Fruit fly (Drosophila melanogaster): ENCODE measurements around the gene Kap3.

DNA sequence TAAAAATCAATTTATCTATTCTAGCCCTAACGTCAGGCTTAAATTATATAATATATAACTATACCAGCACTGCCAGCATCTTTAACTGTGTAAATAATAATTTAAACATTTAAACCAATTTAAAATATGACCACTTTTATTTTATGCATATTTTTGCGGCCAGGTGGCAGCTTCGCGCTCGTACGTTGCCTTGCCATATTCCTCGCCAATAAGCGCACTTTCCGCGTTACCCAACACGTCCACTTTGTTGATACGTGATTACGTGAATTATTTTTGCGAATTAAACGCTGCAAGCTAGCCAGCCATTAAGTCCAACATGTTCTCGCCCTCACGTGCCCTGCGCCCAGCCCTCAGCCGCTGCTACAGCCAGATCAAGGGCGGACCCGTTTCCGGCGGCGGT, 9.9 kb upstream of the Kap3 start, which contains the start of gene NdufV3:
- TF ChIP-seq h (optimal IDR thresholded peaks at IDR 0.05) = no peak
- no peak for TF ChIP-seq psq (optimal IDR thresholded peaks at IDR 0.05)
- no peak for TF ChIP-seq insv (optimal IDR thresholded peaks at IDR 0.05)
- TF ChIP-seq Myc (optimal IDR thresholded peaks at IDR 0.05) = no peak
- no peak for TF ChIP-seq ttk (optimal IDR thresholded peaks at IDR 0.05)
